Worm (Caenorhabditis elegans) whole organism, L2 larva: Measurements from ENCODE around the gene drap-1.

Experiments
- C34F6.9 ChIP-seq: fragments of 150-350 bp; optimal IDR thresholded peaks from 2 replicates; lab custom pipeline; 2014; ENCODE audit warnings: missing biosample characterization, missing genetic modification characterization
- R02D3.7 ChIP-seq: fragments of 150-350 bp; optimal IDR thresholded peaks from 2 replicates; lab custom pipeline; 2014; ENCODE audit warnings: missing biosample characterization, missing genetic modification characterization
- Y55F3AM.14 ChIP-seq: fragments of 200-800 bp; sonication (Bioruptor generic); optimal IDR thresholded peaks from 2 replicates; lab custom pipeline; 2018; ENCODE audit warnings: mild to moderate bottlenecking, missing genetic modification characterization, missing compliant biosample characterization
- aly-2 ChIP-seq: fragments of 150-350 bp; optimal IDR thresholded peaks from 2 replicates; lab custom pipeline; 2014; ENCODE audit warnings: missing biosample characterization, missing genetic modification characterization
- ama-1 ChIP-seq: fragments of 150-350 bp; optimal IDR thresholded peaks from 2 replicates; lab custom pipeline; 2018; ENCODE audit warnings: inconsistent platforms
- blmp-1 ChIP-seq: sonication (generic microtip); optimal IDR thresholded peaks from 2 replicates; lab custom pipeline; 2017; ENCODE audit warnings: missing genetic modification characterization, mild to moderate bottlenecking, missing compliant biosample characterization, antibody characterized with exemption, moderate library complexity; ENCODE audit not compliant: insufficient read depth
- ceh-16 ChIP-seq: fragments of 150-350 bp; optimal IDR thresholded peaks from 2 replicates; lab custom pipeline; 2014; ENCODE audit warnings: missing biosample characterization, missing genetic modification characterization
- ceh-82 ChIP-seq: fragments of 150-350 bp; optimal IDR thresholded peaks from 2 replicates; lab custom pipeline; 2014; ENCODE audit warnings: missing biosample characterization, missing genetic modification characterization
- crh-2 ChIP-seq: sonication (generic microtip); optimal IDR thresholded peaks from 2 replicates; lab custom pipeline; 2017; ENCODE audit warnings: missing biosample characterization, missing genetic modification characterization
- dmd-4 ChIP-seq: sonication (generic microtip); optimal IDR thresholded peaks from 2 replicates; lab custom pipeline; 2017; ENCODE audit warnings: missing biosample characterization, missing genetic modification characterization
- elt-3 ChIP-seq: sonication (generic microtip); optimal IDR thresholded peaks from 2 replicates; lab custom pipeline; 2017; ENCODE audit warnings: missing biosample characterization, missing genetic modification characterization
- fos-1 ChIP-seq: fragments of 150-350 bp; optimal IDR thresholded peaks from 2 replicates; lab custom pipeline; 2014; ENCODE audit warnings: missing biosample characterization, missing genetic modification characterization
- gmeb-1 ChIP-seq: fragments of 150-350 bp; optimal IDR thresholded peaks from 2 replicates; lab custom pipeline; 2014; ENCODE audit warnings: missing biosample characterization, missing genetic modification characterization
- lin-11 ChIP-seq: fragments of 150-350 bp; sonication (generic microtip); optimal IDR thresholded peaks from 2 replicates; lab custom pipeline; 2014; ENCODE audit warnings: missing biosample characterization, missing genetic modification characterization, inconsistent platforms, mixed read lengths
- lin-39 ChIP-seq: fragments of 150-350 bp; optimal IDR thresholded peaks from 2 replicates; lab custom pipeline; 2014; ENCODE audit warnings: missing biosample characterization, missing genetic modification reagents, missing genetic modification characterization
- lsy-2 ChIP-seq, 2 experiments: fragments of 150-350 bp in 1 of 2; sonication (generic microtip) in 1 of 2; optimal IDR thresholded peaks; 2 replicates each; lab custom pipeline; 2014 to 2017; ENCODE audit warnings: missing biosample characterization in 2 of 2, missing genetic modification characterization in 2 of 2
- mbf-1 ChIP-seq: sonication (generic microtip); optimal IDR thresholded peaks from 2 replicates; lab custom pipeline; 2017; ENCODE audit warnings: missing biosample characterization, missing genetic modification characterization
- mdl-1 ChIP-seq, 2 experiments: fragments of 150-350 bp in 1 of 2; sonication (generic microtip) in 1 of 2; optimal IDR thresholded peaks; 2 replicates each; lab custom pipeline; 2017; ENCODE audit warnings: missing biosample characterization in 2 of 2, missing genetic modification characterization in 2 of 2
- nhr-10 ChIP-seq: sonication (generic microtip); optimal IDR thresholded peaks from 2 replicates; lab custom pipeline; 2017; ENCODE audit warnings: missing biosample characterization, missing genetic modification characterization
- nhr-11 ChIP-seq: fragments of 150-350 bp; optimal IDR thresholded peaks from 2 replicates; lab custom pipeline; 2014; ENCODE audit warnings: missing biosample characterization, missing genetic modification characterization
- nhr-129 ChIP-seq: fragments of 150-350 bp; optimal IDR thresholded peaks from 2 replicates; lab custom pipeline; 2014; ENCODE audit warnings: missing biosample characterization, missing genetic modification characterization
- nhr-21 ChIP-seq: fragments of 150-350 bp; optimal IDR thresholded peaks from 2 replicates; lab custom pipeline; 2014; ENCODE audit warnings: missing biosample characterization, missing genetic modification characterization
- nhr-237 ChIP-seq: fragments of 150-350 bp; optimal IDR thresholded peaks from 2 replicates; lab custom pipeline; 2014; ENCODE audit warnings: missing biosample characterization, missing genetic modification characterization
- nhr-25 ChIP-seq: fragments of 150-350 bp; sonication (generic microtip); optimal IDR thresholded peaks from 3 replicates; lab custom pipeline; 2014; ENCODE audit warnings: missing biosample characterization, missing genetic modification characterization
- nhr-77 ChIP-seq: fragments of 150-350 bp; optimal IDR thresholded peaks from 2 replicates; lab custom pipeline; 2014; ENCODE audit warnings: missing biosample characterization, missing genetic modification characterization
- peb-1 ChIP-seq: fragments of 150-350 bp; optimal IDR thresholded peaks from 2 replicates; lab custom pipeline; 2014; ENCODE audit warnings: missing biosample characterization, missing genetic modification characterization
- sem-4 ChIP-seq: fragments of 150-350 bp; optimal IDR thresholded peaks from 2 replicates; lab custom pipeline; 2014; ENCODE audit warnings: missing biosample characterization, missing genetic modification reagents, missing genetic modification characterization
- skn-1 ChIP-seq: sonication (generic microtip); optimal IDR thresholded peaks from 2 replicates; lab custom pipeline; 2017; ENCODE audit warnings: missing biosample characterization, missing genetic modification characterization
- sma-3 ChIP-seq: sonication (generic microtip); optimal IDR thresholded peaks from 2 replicates; lab custom pipeline; 2016; ENCODE audit warnings: missing genetic modification reagents, missing genetic modification characterization, missing compliant biosample characterization
- sma-9 ChIP-seq, 2 experiments: fragments of 150-350 bp in 1 of 2; sonication (generic microtip) in 1 of 2; optimal IDR thresholded peaks; 2 replicates each; lab custom pipeline; 2014 to 2016; ENCODE audit warnings: missing genetic modification characterization in 2 of 2, mild to moderate bottlenecking in 1 of 2, missing biosample characterization in 1 of 2, missing compliant biosample characterization in 1 of 2, missing genetic modification reagents in 1 of 2, moderate library complexity in 1 of 2
- unc-39 ChIP-seq: fragments of 150-350 bp; optimal IDR thresholded peaks from 2 replicates; lab custom pipeline; 2014; ENCODE audit warnings: missing biosample characterization, missing genetic modification characterization
- zag-1 ChIP-seq: fragments of 150-350 bp; optimal IDR thresholded peaks from 2 replicates; lab custom pipeline; 2014; ENCODE audit warnings: missing biosample characterization, missing genetic modification characterization
- ztf-1 ChIP-seq: fragments of 200-800 bp; sonication (Bioruptor generic); conservative IDR thresholded peaks from 2 replicates; pipeline ENCODE4 v1.3.6; 2022; ENCODE audit warnings: missing genetic modification characterization, missing compliant biosample characterization
- ztf-11 ChIP-seq: sonication (generic microtip); optimal IDR thresholded peaks from 2 replicates; lab custom pipeline; 2017; ENCODE audit warnings: missing biosample characterization, missing genetic modification characterization
- ztf-4 ChIP-seq: fragments of 150-350 bp; optimal IDR thresholded peaks from 2 replicates; lab custom pipeline; 2014; ENCODE audit warnings: missing biosample characterization, missing genetic modification characterization

Gene drap-1

ce11 chrV:9767941-9768340 lies 38.0 kb downstream of the drap-1 start:
- TF ChIP-seq Y55F3AM.14, result no peak
- TF ChIP-seq unc-39, result no peak
- no peak for TF ChIP-seq aly-2
- no peak for TF ChIP-seq ztf-1 (GFP tag; lab: Robert Waterston, UW)
- TF ChIP-seq nhr-11 (tag; lab: Kevin White, UChicago), result no peak
- TF ChIP-seq nhr-21, result no peak
- no peak for TF ChIP-seq ceh-16 (tag; lab: Kevin White, UChicago)
- TF ChIP-seq ama-1, result no peak
- TF ChIP-seq lin-11 (tag; lab: Kevin White, UChicago), result no peak
- no peak for TF ChIP-seq blmp-1 (tag; lab: Kevin White, UChicago)
- TF ChIP-seq sem-4 (tag; lab: Kevin White, UChicago), result no peak
- TF ChIP-seq crh-2 (tag; lab: Kevin White, UChicago), result no peak
- TF ChIP-seq lsy-2 (tag; optimal IDR thresholded peaks at IDR 0.05; lab: Kevin White, UChicago), result no peak
- no peak for TF ChIP-seq peb-1 (tag; lab: Kevin White, UChicago)
- TF ChIP-seq lin-39 (tag; lab: Kevin White, UChicago), result no peak

- TF ChIP-seq peb-1 (tag; lab: Kevin White, UChicago) (no peak), nhr-21 (no peak), blmp-1 (tag; lab: Kevin White, UChicago) (no peak), nhr-77 (no peak), nhr-25 (no peak), ztf-11 (tag; lab: Kevin White, UChicago) (no peak), sma-9 (GFP tag; optimal IDR thresholded peaks at IDR 0.05; lab: Kevin White, UChicago) (peak; percentile 56), sma-9 (tag; optimal IDR thresholded peaks at IDR 0.05; lab: Kevin White, UChicago) (no peak), lsy-2 (tag; optimal IDR thresholded peaks at IDR 0.05; lab: Kevin White, UChicago) (peak in 1 of 2 experiments; percentile 30), elt-3 (tag; lab: Kevin White, UChicago) (no peak), sem-4 (tag; lab: Kevin White, UChicago) (no peak), nhr-10 (tag; lab: Kevin White, UChicago) (no peak), zag-1 (peak; percentile 54), mdl-1 (tag; optimal IDR thresholded peaks at IDR 0.05; lab: Kevin White, UChicago) (no peak)
Measured at ce11 chrV:9768828-9769778, 39.2 kb downstream of the drap-1 start, which contains the start of gene unc-42. Gene unc-42, minus strand, starts transcription at chrV:9769391.

- TF ChIP-seq dmd-4 (tag; lab: Kevin White, UChicago) (no peak), ceh-82 (no peak), zag-1 (no peak), skn-1 (no peak), sem-4 (tag; lab: Kevin White, UChicago) (no peak)
Measured at ce11 chrV:9771311-9771710, 41.4 kb downstream of the drap-1 start.

ce11 chrV:9771970-9772369 lies 42.1 kb downstream of the drap-1 start, which contains the start of gene F46B6.2:
Gene F46B6.2, plus strand, starts transcription at chrV:9772285.
- TF ChIP-seq C34F6.9 (tag; lab: Kevin White, UChicago), result no peak
- no peak for TF ChIP-seq blmp-1 (tag; lab: Kevin White, UChicago)
- TF ChIP-seq fos-1 (tag; lab: Kevin White, UChicago), result no peak
- TF ChIP-seq crh-2 (tag; lab: Kevin White, UChicago), result no peak
- TF ChIP-seq gmeb-1 (tag; lab: Kevin White, UChicago), result no peak
- TF ChIP-seq R02D3.7 (tag; lab: Kevin White, UChicago), result no peak
- no peak for TF ChIP-seq nhr-21
- TF ChIP-seq ztf-1 (GFP tag; lab: Robert Waterston, UW), result no peak
- TF ChIP-seq lsy-2 (tag; optimal IDR thresholded peaks at IDR 0.05; lab: Kevin White, UChicago), result no peak

ce11 chrV:9775734-9776133 lies 45.8 kb downstream of the drap-1 start, which contains the start of gene F46B6.12:
Gene F46B6.12, minus strand, starts transcription at chrV:9775834.
- TF ChIP-seq unc-39 (no peak), lsy-2 (tag; optimal IDR thresholded peaks at IDR 0.05; lab: Kevin White, UChicago) (no peak), gmeb-1 (tag; lab: Kevin White, UChicago) (no peak), blmp-1 (tag; lab: Kevin White, UChicago) (no peak), ztf-4 (tag; lab: Kevin White, UChicago) (no peak), zag-1 (no peak), mbf-1 (tag; lab: Kevin White, UChicago) (no peak), nhr-237 (tag; lab: Kevin White, UChicago) (no peak), nhr-129 (no peak), sma-3 (GFP tag; lab: Kevin White, UChicago) (no peak)
